Worm (Caenorhabditis elegans): ENCODE results near the gene ZK1098.12.

- TF ChIP-seq W03F9.2 (tag; optimal IDR thresholded peaks at IDR 0.05) (no peak), him-1 (tag; optimal IDR thresholded peaks at IDR 0.05) (no peak)
These were observed 43.8 kb upstream of the ZK1098.12 start for ce11 chrIII:9501072-9501471.
